Worm (Caenorhabditis elegans): ENCODE data around the gene prx-12.

DNA sequence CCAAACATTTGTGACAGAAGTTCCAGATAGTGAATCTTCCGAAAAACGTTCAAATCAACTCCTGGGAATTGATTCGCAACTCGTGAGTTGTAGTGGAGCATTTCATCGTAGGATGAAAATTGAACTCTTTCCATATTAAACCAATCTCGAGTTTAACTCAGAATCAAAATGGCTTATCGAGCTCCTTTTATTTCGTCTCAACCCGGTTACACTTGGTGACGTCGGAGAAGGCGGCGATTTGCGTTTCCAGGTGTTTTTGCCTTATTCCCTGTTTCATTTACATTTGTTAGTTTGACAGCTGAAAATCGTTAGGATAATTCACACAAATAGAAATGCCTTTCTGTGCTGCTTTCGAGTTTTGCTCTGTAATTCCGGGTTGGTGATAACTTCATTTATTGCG is 17.6 kb upstream of the prx-12 start, which contains the start of gene F42E11.3:
- TF ChIP-seq him-1 (tag; optimal IDR thresholded peaks at IDR 0.05) (no peak), dao-5 (tag; optimal IDR thresholded peaks at IDR 0.05) (no peak), W03F9.2 (tag; optimal IDR thresholded peaks at IDR 0.05) (no peak)

Data from whole organism, L4/young adult.